Fruit fly (Drosophila melanogaster) whole organism, embryonic: ENCODE measurements around the gene vsg.
A peak's percentile ranks its signal among the peaks of the same experiment; 100 is the strongest.

ENCODE experiments used
- Ada2b ChIP-seq: fragments of 200-800 bp; sonication (Bioruptor generic); IDR thresholded peaks from 2 replicates; pipeline ENCODE4 v1.3.6; 2022; ENCODE audit warnings: missing biosample characterization, missing genetic modification characterization
- Antp ChIP-seq: fragments of 200-800 bp; sonication (Bioruptor generic); optimal IDR thresholded peaks from 3 replicates; lab custom pipeline; 2016; ENCODE audit warnings: missing biosample characterization, missing genetic modification characterization
- Bgb ChIP-seq: fragments of 200-800 bp; sonication (Bioruptor generic); IDR thresholded peaks from 2 replicates; pipeline ENCODE4 v1.3.6; 2022; ENCODE audit warnings: missing biosample characterization, missing genetic modification characterization; ENCODE audit not compliant: partially characterized antibody
- CG10462 ChIP-seq: fragments of 200-800 bp; sonication (Bioruptor generic); optimal IDR thresholded peaks from 2 replicates; lab custom pipeline; 2016; ENCODE audit warnings: missing biosample characterization, missing genetic modification characterization
- CG10654 ChIP-seq: fragments of 200-800 bp; sonication (Bioruptor generic); optimal IDR thresholded peaks from 2 replicates; lab custom pipeline; 2016; ENCODE audit warnings: missing biosample characterization, missing genetic modification characterization
- CG12744 ChIP-seq: fragments of 200-800 bp; sonication (Bioruptor generic); optimal IDR thresholded peaks from 2 replicates; lab custom pipeline; 2016; ENCODE audit warnings: missing biosample characterization, missing genetic modification characterization
- CG13894 ChIP-seq: fragments of 200-800 bp; sonication (Bioruptor generic); optimal IDR thresholded peaks from 3 replicates; lab custom pipeline; 2018; ENCODE audit warnings: missing biosample characterization, mild to moderate bottlenecking, missing genetic modification characterization, moderate library complexity
- CG16863 ChIP-seq: fragments of 200-800 bp; sonication (Bioruptor generic); optimal IDR thresholded peaks from 3 replicates; lab custom pipeline; 2016; ENCODE audit warnings: missing biosample characterization, missing genetic modification characterization
- CG17568 ChIP-seq: fragments of 200-800 bp; sonication (Bioruptor generic); optimal IDR thresholded peaks from 2 replicates; lab custom pipeline; 2018; ENCODE audit warnings: missing biosample characterization, mild to moderate bottlenecking, missing genetic modification characterization, moderate library complexity
- CG31224 ChIP-seq: fragments of 200-800 bp; sonication (Bioruptor generic); IDR thresholded peaks from 2 replicates; pipeline ENCODE4 v1.3.6; 2022; ENCODE audit warnings: missing biosample characterization, missing genetic modification characterization
- CG32532 ChIP-seq: fragments of 200-800 bp; sonication (Bioruptor generic); IDR thresholded peaks from 2 replicates; pipeline ENCODE4 v1.3.6; 2022; ENCODE audit warnings: missing biosample characterization, missing genetic modification characterization
- CG3281 ChIP-seq: fragments of 200-800 bp; sonication (Bioruptor generic); optimal IDR thresholded peaks from 3 replicates; lab custom pipeline; 2017; ENCODE audit warnings: missing biosample characterization, mild to moderate bottlenecking, missing genetic modification characterization
- CG33213 ChIP-seq: fragments of 200-800 bp; sonication (Bioruptor generic); optimal IDR thresholded peaks from 3 replicates; lab custom pipeline; 2016; ENCODE audit warnings: missing biosample characterization, missing genetic modification characterization
- CG4282 ChIP-seq: fragments of 200-800 bp; sonication (Bioruptor generic); optimal IDR thresholded peaks from 2 replicates; lab custom pipeline; 2016; ENCODE audit warnings: missing biosample characterization, missing genetic modification characterization
- CG4707 ChIP-seq: fragments of 200-800 bp; sonication (Bioruptor generic); optimal IDR thresholded peaks from 2 replicates; lab custom pipeline; 2018; ENCODE audit warnings: missing biosample characterization, mild to moderate bottlenecking, missing genetic modification characterization, moderate library complexity
- CG4730 ChIP-seq: fragments of 200-800 bp; sonication (Bioruptor generic); IDR thresholded peaks from 2 replicates; pipeline ENCODE4 v1.3.6; 2022; ENCODE audit warnings: missing biosample characterization, missing genetic modification characterization
- CG7372 ChIP-seq: fragments of 200-800 bp; sonication (Bioruptor generic); IDR thresholded peaks from 2 replicates; pipeline ENCODE4 v1.3.6; 2022; ENCODE audit warnings: missing biosample characterization, missing genetic modification characterization
- CG7928 ChIP-seq: fragments of 200-800 bp; sonication (Bioruptor generic); optimal IDR thresholded peaks from 2 replicates; lab custom pipeline; 2017; ENCODE audit warnings: missing biosample characterization, mild to moderate bottlenecking, missing genetic modification characterization
- CG8290 ChIP-seq, 3 experiments: fragments of 200-800 bp; sonication (Bioruptor generic); optimal IDR thresholded peaks; 2 replicates each; lab custom pipeline; 2016 to 2019; ENCODE audit warnings: missing biosample characterization in 3 of 3, missing genetic modification characterization in 3 of 3, mild to moderate bottlenecking in 2 of 3, moderate library complexity in 1 of 3
- CG9876 ChIP-seq: fragments of 200-800 bp; sonication (Bioruptor generic); optimal IDR thresholded peaks from 2 replicates; lab custom pipeline; 2016; ENCODE audit warnings: missing biosample characterization, missing genetic modification characterization
- CHES-1-like ChIP-seq: fragments of 200-800 bp; sonication (Bioruptor generic); optimal IDR thresholded peaks from 2 replicates; lab custom pipeline; 2016; ENCODE audit warnings: missing biosample characterization, missing genetic modification characterization
- Camta ChIP-seq: fragments of 200-800 bp; sonication (Bioruptor generic); optimal IDR thresholded peaks from 2 replicates; lab custom pipeline; 2016; ENCODE audit warnings: missing biosample characterization, missing genetic modification characterization
- CoRest ChIP-seq: fragments of 200-800 bp; sonication (Bioruptor generic); optimal IDR thresholded peaks from 3 replicates; lab custom pipeline; 2018; ENCODE audit warnings: missing biosample characterization, mild to moderate bottlenecking, missing genetic modification characterization, moderate library complexity
- Doc2 ChIP-seq: fragments of 200-800 bp; sonication (Bioruptor generic); IDR thresholded peaks from 2 replicates; pipeline ENCODE4 v1.3.6; 2022; ENCODE audit warnings: missing biosample characterization, missing genetic modification characterization
- Fer3 ChIP-seq: fragments of 200-800 bp; sonication (Bioruptor generic); optimal IDR thresholded peaks from 2 replicates; lab custom pipeline; 2018; ENCODE audit warnings: missing biosample characterization, mild to moderate bottlenecking, missing genetic modification characterization, moderate library complexity
- Gug ChIP-seq: fragments of 200-800 bp; sonication (Bioruptor generic); IDR thresholded peaks from 4 replicates; pipeline ENCODE4 v1.3.6; 2022; ENCODE audit warnings: missing biosample characterization, missing genetic modification characterization
- HLH54F ChIP-seq: fragments of 200-800 bp; sonication (Bioruptor generic); optimal IDR thresholded peaks from 3 replicates; lab custom pipeline; 2016; ENCODE audit warnings: missing biosample characterization, missing genetic modification characterization
- Hand ChIP-seq: fragments of 200-800 bp; sonication (Bioruptor generic); optimal IDR thresholded peaks from 2 replicates; lab custom pipeline; 2017; ENCODE audit warnings: mild to moderate bottlenecking, missing biosample characterization, missing genetic modification reagents, missing genetic modification characterization
- Lhr ChIP-seq: fragments of 200-800 bp; sonication (Bioruptor generic); optimal IDR thresholded peaks from 3 replicates; lab custom pipeline; 2017; ENCODE audit warnings: mild to moderate bottlenecking, missing biosample characterization, missing genetic modification reagents, missing genetic modification characterization
- MBD-R2 ChIP-seq: fragments of 200-800 bp; sonication (Bioruptor generic); IDR thresholded peaks from 2 replicates; pipeline ENCODE4 v1.3.6; 2022; ENCODE audit warnings: missing biosample characterization, missing genetic modification characterization
- Med ChIP-seq: fragments of 200-800 bp; sonication (Bioruptor generic); peaks from one replicate; lab custom pipeline; 2016; ENCODE audit warnings: missing biosample characterization, missing genetic modification characterization, mild to moderate bottlenecking, inconsistent platforms, moderate library complexity
- Oaz ChIP-seq: fragments of 200-800 bp; sonication (Bioruptor generic); IDR thresholded peaks from 2 replicates; pipeline ENCODE4 v1.3.6; 2022; ENCODE audit warnings: missing biosample characterization, missing genetic modification characterization
- Scr ChIP-seq: fragments of 200-800 bp; sonication (Bioruptor generic); IDR thresholded peaks from 2 replicates; pipeline ENCODE4 v1.3.6; 2022; ENCODE audit warnings: missing biosample characterization, missing genetic modification characterization; ENCODE audit not compliant: partially characterized antibody
- Six4 ChIP-seq: fragments of 200-800 bp; sonication (Bioruptor generic); optimal IDR thresholded peaks from 2 replicates; lab custom pipeline; 2016; ENCODE audit warnings: missing biosample characterization, missing genetic modification characterization
- Tbp ChIP-seq: fragments of >200 bp; optimal IDR thresholded peaks from 2 replicates; lab custom pipeline; 2018; ENCODE audit warnings: missing biosample characterization, missing genetic modification characterization
- ase ChIP-seq: fragments of 200-800 bp; sonication (Bioruptor generic); IDR thresholded peaks from 3 replicates; pipeline ENCODE4 v1.3.6; 2022; ENCODE audit warnings: missing biosample characterization, missing genetic modification characterization
- cas ChIP-seq: fragments of 200-800 bp; sonication (Bioruptor generic); IDR thresholded peaks from 2 replicates; pipeline ENCODE4 v1.3.6; 2022; ENCODE audit warnings: missing biosample characterization, missing genetic modification characterization
- dysf ChIP-seq: fragments of 200-800 bp; sonication (Bioruptor generic); IDR thresholded peaks from 3 replicates; pipeline ENCODE4 v1.3.6; 2022; ENCODE audit warnings: missing biosample characterization, missing genetic modification characterization
- emc ChIP-seq: fragments of 200-800 bp; sonication (Bioruptor generic); optimal IDR thresholded peaks from 2 replicates; lab custom pipeline; 2016; ENCODE audit warnings: missing biosample characterization, missing genetic modification characterization
- fu2 ChIP-seq: fragments of 200-800 bp; sonication (Bioruptor generic); optimal IDR thresholded peaks from 2 replicates; lab custom pipeline; 2016; ENCODE audit warnings: missing biosample characterization, missing genetic modification characterization
- gcm ChIP-seq: fragments of 200-800 bp; sonication (Bioruptor generic); optimal IDR thresholded peaks from 2 replicates; lab custom pipeline; 2019; ENCODE audit warnings: missing biosample characterization, mild to moderate bottlenecking, missing genetic modification characterization, moderate library complexity
- hkb ChIP-seq, 2 experiments: fragments of 200-800 bp in 1 of 2; fragments of >200 bp in 1 of 2; sonication (Bioruptor generic) in 1 of 2; IDR thresholded peaks in 1 of 2; optimal IDR thresholded peaks in 1 of 2; 2 replicates each; pipeline versions ENCODE4 v1.3.6 to Lab custom; 2017 to 2022; ENCODE audit warnings: missing biosample characterization in 1 of 2, missing genetic modification characterization in 1 of 2
- inv ChIP-seq: fragments of 200-800 bp; sonication (Bioruptor generic); IDR thresholded peaks from 2 replicates; pipeline ENCODE4 v1.3.6; 2022; ENCODE audit warnings: missing biosample characterization, missing genetic modification characterization; ENCODE audit not compliant: partially characterized antibody
- lab ChIP-seq: fragments of 200-800 bp; sonication (Bioruptor generic); optimal IDR thresholded peaks from 3 replicates; lab custom pipeline; 2017; ENCODE audit warnings: missing biosample characterization, missing genetic modification characterization, mild to moderate bottlenecking, moderate library complexity, missing genetic modification reagents
- lmd ChIP-seq: fragments of 200-800 bp; sonication (Bioruptor generic); IDR thresholded peaks from 2 replicates; pipeline ENCODE4 v1.3.6; 2022; ENCODE audit warnings: missing biosample characterization, missing genetic modification characterization
- pzg ChIP-seq: fragments of 200-800 bp; sonication (Bioruptor generic); optimal IDR thresholded peaks from 3 replicates; lab custom pipeline; 2018; ENCODE audit warnings: missing biosample characterization, mild to moderate bottlenecking, missing genetic modification characterization, moderate library complexity
- so ChIP-seq: fragments of 200-800 bp; sonication (Bioruptor generic); IDR thresholded peaks from 3 replicates; pipeline ENCODE4 v1.3.6; 2022; ENCODE audit warnings: missing biosample characterization, missing genetic modification characterization
- unpg ChIP-seq: fragments of 200-800 bp; sonication (Bioruptor generic); optimal IDR thresholded peaks from 3 replicates; lab custom pipeline; 2018; ENCODE audit warnings: missing biosample characterization, mild to moderate bottlenecking, missing genetic modification characterization, moderate library complexity
- wor ChIP-seq: fragments of 200-800 bp; sonication (Bioruptor generic); IDR thresholded peaks from 2 replicates; pipeline ENCODE4 v1.3.6; 2022; ENCODE audit warnings: missing biosample characterization, missing genetic modification characterization
- zf30C ChIP-seq: fragments of 200-800 bp; sonication (Bioruptor generic); optimal IDR thresholded peaks from 3 replicates; lab custom pipeline; 2018; ENCODE audit warnings: missing biosample characterization, mild to moderate bottlenecking, missing genetic modification characterization

vsg gene

DNA sequence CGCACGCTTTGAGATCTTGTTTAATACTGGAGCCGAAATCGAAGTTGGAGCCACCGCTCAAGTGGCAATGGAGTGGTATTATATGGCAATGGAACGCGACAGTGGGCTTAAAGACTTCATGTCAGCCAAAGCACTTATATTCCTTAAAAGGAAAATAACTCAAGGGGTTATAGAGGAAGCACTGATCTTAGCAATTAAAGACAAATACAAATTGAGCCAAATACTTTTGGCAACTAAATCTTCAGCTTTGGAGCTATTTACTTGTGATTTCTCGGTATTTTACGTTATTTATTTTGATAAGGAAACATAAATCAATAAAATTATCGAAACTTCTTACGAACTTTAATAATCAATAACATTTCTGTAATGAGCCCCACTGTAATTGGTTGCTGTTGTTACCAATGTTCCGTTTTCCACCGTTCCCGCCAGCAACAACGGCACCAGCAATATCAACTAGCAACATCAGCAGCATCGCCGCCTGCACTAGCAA, 30.0 kb downstream of the vsg start (continued):
- TF ChIP-seq hkb (optimal IDR thresholded peaks at IDR 0.05; lab: Kevin White, UChicago), result no peak
- peak; percentile 89 for TF ChIP-seq hkb (GFP tag; IDR thresholded peaks at IDR 0.05; lab: Robert Waterston, UW)
- peak; percentile 4 for TF ChIP-seq CG4282
- peak; percentile 78 for TF ChIP-seq CG33213 (GFP tag; lab: Kevin White, UChicago)
- peak; percentile 78 for TF ChIP-seq Camta (GFP tag; lab: Kevin White, UChicago)
- peak; percentile 70; the same call in 1 of the 2 replicates for TF ChIP-seq cas (GFP tag; lab: Robert Waterston, UW)
- peak; percentile 42 for TF ChIP-seq Hand (GFP tag; lab: Kevin White, UChicago)
- TF ChIP-seq CG8290 (GFP tag; optimal IDR thresholded peaks at IDR 0.05; lab: Kevin White, UChicago), result peak; percentile 56
- no peak for TF ChIP-seq CG8290 (tag; optimal IDR thresholded peaks at IDR 0.05; lab: Kevin White, UChicago)
- no peak for TF ChIP-seq inv (GFP tag; lab: Robert Waterston, UW)
- peak; percentile 80 for TF ChIP-seq gcm
- TF ChIP-seq dysf, result peak; percentile 92
- TF ChIP-seq lmd (GFP tag; lab: Robert Waterston, UW), result peak; percentile 91
- TF ChIP-seq CG7372, result peak; percentile 86
- peak; percentile 78 for TF ChIP-seq CG32532
- TF ChIP-seq CG10462 (GFP tag; lab: Kevin White, UChicago), result peak; percentile 40
- TF ChIP-seq CG4730 (GFP tag; lab: Robert Waterston, UW), result peak; percentile 88
- TF ChIP-seq Oaz (GFP tag; lab: Robert Waterston, UW), result peak; percentile 75
- peak; percentile 17 for TF ChIP-seq CG17568 (GFP tag; lab: Kevin White, UChicago)
- peak; percentile 40 for TF ChIP-seq emc (GFP tag; lab: Kevin White, UChicago)
- TF ChIP-seq fu2 (GFP tag; lab: Kevin White, UChicago), result peak; percentile 5
- peak; percentile 64 for TF ChIP-seq CG12744 (GFP tag; lab: Kevin White, UChicago)
- peak; percentile 11; the same call in 1 of the 2 replicates for TF ChIP-seq Doc2
- TF ChIP-seq CG13894 (tag; lab: Kevin White, UChicago), result peak; percentile 53
- TF ChIP-seq Tbp (GFP tag; lab: Kevin White, UChicago), result no peak
- TF ChIP-seq unpg (GFP tag; lab: Kevin White, UChicago), result peak; percentile 88
- TF ChIP-seq Ada2b (GFP tag; lab: Robert Waterston, UW), result peak; percentile 91
- peak; percentile 91 for TF ChIP-seq CG3281
- TF ChIP-seq CoRest (tag; lab: Kevin White, UChicago), result peak; percentile 87
- peak; percentile 79; the same call in 1 of the 3 replicates for TF ChIP-seq so (GFP tag; lab: Robert Waterston, UW)
- no peak for TF ChIP-seq Scr (GFP tag; lab: Robert Waterston, UW)
- TF ChIP-seq Fer3 (tag; lab: Kevin White, UChicago), result peak; percentile 83
- peak; percentile 53 for TF ChIP-seq CG31224 (GFP tag; lab: Robert Waterston, UW)
- peak; percentile 36 for TF ChIP-seq HLH54F
- TF ChIP-seq Lhr (GFP tag; lab: Kevin White, UChicago), result peak; percentile 52
- TF ChIP-seq CG9876 (GFP tag; lab: Kevin White, UChicago), result peak; percentile 22
- peak; percentile 49 for TF ChIP-seq CG7928
- TF ChIP-seq CG16863, result peak; percentile 51
- no peak for TF ChIP-seq Bgb (GFP tag; lab: Robert Waterston, UW)
- TF ChIP-seq MBD-R2 (GFP tag; lab: Robert Waterston, UW), result peak; percentile 38; the same call in 1 of the 2 replicates
- peak; percentile 78 for TF ChIP-seq Six4 (GFP tag; lab: Kevin White, UChicago)
- TF ChIP-seq lab (GFP tag; lab: Kevin White, UChicago), result peak; percentile 93
- peak; percentile 87 for TF ChIP-seq ase (GFP tag; lab: Robert Waterston, UW)
- TF ChIP-seq Med (GFP tag; lab: Kevin White, UChicago), result peak; percentile 91
- TF ChIP-seq CG4707 (GFP tag; lab: Kevin White, UChicago), result peak; percentile 93
- TF ChIP-seq pzg (GFP tag; lab: Kevin White, UChicago), result no peak
- TF ChIP-seq wor, result peak; percentile 65
- TF ChIP-seq zf30C (GFP tag; lab: Kevin White, UChicago), result no peak
- peak; percentile 80 for TF ChIP-seq Antp (GFP tag; lab: Kevin White, UChicago)
- TF ChIP-seq CG10654 (GFP tag; lab: Kevin White, UChicago), result peak; percentile 90
- peak; percentile 27 for TF ChIP-seq CHES-1-like (GFP tag; lab: Kevin White, UChicago)
- peak; percentile 73 for TF ChIP-seq Gug
